Worm (Caenorhabditis elegans): ENCODE results near the gene ubq-2.

Gene ubq-2

DNA sequence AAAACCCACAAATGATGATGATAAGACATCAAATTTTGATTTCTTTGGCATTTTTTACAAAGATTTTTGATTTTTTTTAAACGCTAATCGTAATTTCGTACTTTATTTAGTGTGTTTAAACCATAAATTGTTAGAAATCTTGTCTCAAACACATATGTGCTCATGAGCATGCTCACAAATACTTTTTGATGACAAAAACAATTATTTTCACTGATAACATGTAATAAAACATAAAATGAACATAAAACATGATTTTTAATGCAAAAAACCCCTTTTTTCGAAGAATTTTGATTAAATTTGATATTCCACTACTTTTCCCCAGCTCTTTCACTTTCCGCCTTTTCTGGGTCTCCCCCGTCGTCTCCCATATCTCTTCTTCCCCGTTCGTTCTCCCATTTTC lies 45.5 kb downstream of the ubq-2 start:
- no peak for TF ChIP-seq unc-62 (GFP tag; optimal IDR thresholded peaks at IDR 0.05)

DNA sequence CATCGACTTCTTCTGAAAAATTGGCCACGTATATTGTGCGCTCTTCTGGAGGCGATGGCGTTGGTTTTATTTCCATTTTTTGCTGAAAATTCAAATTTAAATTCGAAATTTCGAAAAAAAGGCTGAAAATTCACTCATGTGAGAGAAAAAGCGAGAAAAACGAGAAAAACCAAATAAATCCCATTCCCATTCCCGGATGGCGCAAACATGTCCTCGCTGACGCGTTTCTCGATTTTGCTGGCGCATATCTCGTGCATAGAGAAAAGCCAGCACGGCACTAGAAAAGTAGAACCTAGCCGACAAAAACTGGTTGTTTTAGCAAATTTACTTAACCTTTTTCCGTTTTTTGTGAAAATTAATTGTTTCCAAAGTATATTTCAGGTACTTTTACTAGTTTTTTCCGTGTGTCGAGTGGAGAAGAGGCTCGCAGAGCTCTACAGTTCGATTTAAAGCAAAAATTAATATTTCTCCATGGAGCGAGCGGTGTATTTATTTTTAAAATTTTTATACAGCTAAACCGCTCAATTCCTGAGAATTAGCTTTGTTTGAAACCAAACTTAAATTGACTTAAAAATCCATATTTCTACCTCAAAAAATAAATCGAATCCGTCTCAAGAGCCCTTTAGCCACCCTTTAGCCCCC lies 46.4 kb downstream of the ubq-2 start, which contains the start of gene rbm-7:
TSS of gene rbm-7 (minus strand) at position 82 of the 642 bp plus-strand sequence.
- TF ChIP-seq unc-62 (GFP tag; optimal IDR thresholded peaks at IDR 0.05) = no peak

DNA sequence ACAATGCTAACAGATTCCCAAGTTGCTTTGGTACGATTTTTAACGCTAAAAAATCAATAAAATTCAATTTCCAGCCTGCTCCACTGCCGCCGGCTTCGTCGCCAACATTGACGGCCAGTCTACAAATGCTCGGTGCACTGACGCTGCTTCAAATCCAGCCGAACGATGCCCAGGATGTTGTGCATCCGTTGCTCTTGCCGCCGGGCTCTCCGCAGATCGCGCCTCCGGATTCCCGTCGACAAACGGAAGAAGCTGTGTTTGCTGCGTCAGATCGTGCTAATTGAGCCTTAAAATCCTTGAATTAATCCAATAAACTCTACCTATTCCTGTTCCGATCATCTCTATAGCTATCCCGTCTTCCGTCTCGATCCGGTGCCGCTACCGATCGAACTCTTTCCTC lies 47.2 kb downstream of the ubq-2 start:
- TF ChIP-seq unc-62 (GFP tag; optimal IDR thresholded peaks at IDR 0.05) = no peak

DNA sequence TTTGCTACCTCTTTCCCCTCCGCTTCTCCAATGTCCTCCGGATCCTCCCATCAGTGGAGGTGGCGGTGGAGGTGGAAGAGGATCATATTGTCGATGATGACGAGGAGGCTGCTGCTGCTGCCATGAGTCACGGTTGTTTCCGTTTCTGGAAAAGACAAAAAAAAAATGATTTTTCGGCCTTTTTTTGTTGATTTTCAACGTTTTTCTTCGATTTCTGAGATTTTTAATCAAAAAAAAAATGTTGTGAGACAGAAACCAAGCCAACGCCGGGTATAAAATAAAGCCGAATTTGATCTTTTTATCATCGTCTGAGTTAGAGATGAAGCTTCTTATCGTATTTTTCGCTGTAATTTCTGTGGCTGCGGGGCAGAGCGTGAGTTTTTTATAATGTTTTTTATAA lies 48.8 kb downstream of the ubq-2 start, which contains the start of gene Y37D8A.19:
TSS of gene Y37D8A.19 (plus strand) at position 301 of the 400 bp plus-strand sequence.
- no peak for TF ChIP-seq unc-62 (GFP tag; optimal IDR thresholded peaks at IDR 0.05)
